Fruit fly (Drosophila melanogaster): ENCODE measurements around the gene CG16782.

The CG16782 gene

DNA sequence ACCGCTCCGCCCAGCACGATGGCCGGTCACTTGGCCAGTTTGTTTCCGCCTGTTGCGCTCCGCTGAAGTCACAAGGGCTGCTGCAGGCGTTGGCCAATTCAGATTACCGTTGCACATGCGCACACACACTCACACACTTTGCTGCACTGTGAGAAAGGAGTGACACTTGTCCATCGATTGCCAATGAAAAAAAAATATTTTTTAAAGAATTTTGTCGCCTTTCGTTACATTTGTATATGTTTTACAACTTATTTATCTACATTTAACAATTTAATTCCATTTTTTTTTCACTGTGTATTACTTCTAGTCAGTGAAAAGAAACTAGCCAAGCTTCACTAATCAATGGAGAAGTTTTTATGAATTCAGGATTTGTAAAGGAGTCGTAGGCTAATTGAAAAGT is 16.0 kb upstream of the CG16782 start (continued):
- TF ChIP-seq cg (GFP tag; optimal IDR thresholded peaks at IDR 0.05) = no peak
- peak; percentile 32 for TF ChIP-seq CG17829 (tag; optimal IDR thresholded peaks at IDR 0.05)
- no peak for TF ChIP-seq Rx (GFP tag; IDR thresholded peaks at IDR 0.05)
- peak; percentile 2 for TF ChIP-seq Atf-2 (GFP tag; optimal IDR thresholded peaks at IDR 0.05)
- TF ChIP-seq tx (GFP tag; optimal IDR thresholded peaks at IDR 0.05) = no peak
- TF ChIP-seq trem (tag; optimal IDR thresholded peaks at IDR 0.05) = peak; percentile 0
- peak; percentile 15; the same call in 1 of the 2 replicates for TF ChIP-seq CG9932 (GFP tag; IDR thresholded peaks at IDR 0.05)
- peak; percentile 22 to 24 for TF ChIP-seq dpn (GFP tag; optimal IDR thresholded peaks at IDR 0.05)
- TF ChIP-seq sima (GFP tag; optimal IDR thresholded peaks at IDR 0.05) = no peak
- TF ChIP-seq hth (optimal IDR thresholded peaks at IDR 0.05) = no peak
- TF ChIP-seq ERR (GFP tag; optimal IDR thresholded peaks at IDR 0.05) = no peak
- TF ChIP-seq CG11093 (GFP tag; IDR thresholded peaks at IDR 0.05) = no peak
- TF ChIP-seq CG13287 (GFP tag; IDR thresholded peaks at IDR 0.05; ENCODE audit: partially characterized antibody) = no peak
- no peak for TF ChIP-seq CG33213 (GFP tag; optimal IDR thresholded peaks at IDR 0.05)
- TF ChIP-seq MTF-1 (GFP tag; optimal IDR thresholded peaks at IDR 0.05; ENCODE audit: borderline replicate concordance) = no peak
- no peak for TF ChIP-seq aop (GFP tag; IDR thresholded peaks at IDR 0.05)
- no peak for TF ChIP-seq CG12769 (tag; optimal IDR thresholded peaks at IDR 0.05)
- TF ChIP-seq fu2 (GFP tag; optimal IDR thresholded peaks at IDR 0.05) = no peak
- TF ChIP-seq yki (optimal IDR thresholded peaks at IDR 0.05) = no peak
- no peak for TF ChIP-seq CG2129 (GFP tag; IDR thresholded peaks at IDR 0.05; ENCODE audit: partially characterized antibody)
- no peak for TF ChIP-seq lov (optimal IDR thresholded peaks at IDR 0.05)
- TF ChIP-seq lov (GFP tag; IDR thresholded peaks at IDR 0.05) = no peak
- no peak for TF ChIP-seq CG5953 (GFP tag; IDR thresholded peaks at IDR 0.05)
- no peak for TF ChIP-seq gsb-n (tag; optimal IDR thresholded peaks at IDR 0.05)
- no peak for TF ChIP-seq CG14860 (GFP tag; IDR thresholded peaks at IDR 0.05; ENCODE audit: partially characterized antibody)
- TF ChIP-seq cwo (GFP tag; optimal IDR thresholded peaks at IDR 0.05) = no peak
- no peak for TF ChIP-seq Usf (GFP tag; optimal IDR thresholded peaks at IDR 0.05)
- no peak for TF ChIP-seq kni (GFP tag; optimal IDR thresholded peaks at IDR 0.05)
- peak; percentile 6 for TF ChIP-seq pum (GFP tag; optimal IDR thresholded peaks at IDR 0.05)
- no peak for TF ChIP-seq Elba2 (GFP tag; optimal IDR thresholded peaks at IDR 0.05)
- TF ChIP-seq Pdp1 (GFP tag; optimal IDR thresholded peaks at IDR 0.05) = peak; percentile 18 to 36
- no peak for TF ChIP-seq Dip3 (GFP tag; optimal IDR thresholded peaks at IDR 0.05)
- 0 out of 2 replicates have a peak, but pooled peaks have one; percentile 34 for TF ChIP-seq sim (GFP tag; IDR thresholded peaks at IDR 0.05)
- peak; percentile 25 for TF ChIP-seq CG13424 (tag; optimal IDR thresholded peaks at IDR 0.05)
- TF ChIP-seq fd96Cb (tag; optimal IDR thresholded peaks at IDR 0.05) = peak; percentile 55
- no peak for TF ChIP-seq eve (GFP tag; optimal IDR thresholded peaks at IDR 0.05)
- peak; percentile 40 for TF ChIP-seq Oli (tag; optimal IDR thresholded peaks at IDR 0.05)
- TF ChIP-seq nerfin-2 (GFP tag; IDR thresholded peaks at IDR 0.05; ENCODE audit: partially characterized antibody) = no peak
- no peak for TF ChIP-seq CG9215 (GFP tag; IDR thresholded peaks at IDR 0.05)
- TF ChIP-seq eyg (GFP tag; optimal IDR thresholded peaks at IDR 0.05) = no peak
- 0 out of 3 replicates have a peak, but pooled peaks have one; percentile 17 for TF ChIP-seq B-H1 (GFP tag; IDR thresholded peaks at IDR 0.05)
- TF ChIP-seq CG9609 (GFP tag; optimal IDR thresholded peaks at IDR 0.05) = no peak
- TF ChIP-seq CG2199 (GFP tag; IDR thresholded peaks at IDR 0.05) = no peak
- TF ChIP-seq ken (GFP tag; IDR thresholded peaks at IDR 0.05) = 0 out of 3 replicates have a peak, but pooled peaks have one; percentile 15
- 0 out of 2 replicates have a peak, but pooled peaks have one; percentile 24 for TF ChIP-seq vvl (GFP tag; IDR thresholded peaks at IDR 0.05)
- no peak for TF ChIP-seq CG15601 (tag; optimal IDR thresholded peaks at IDR 0.05)
- TF ChIP-seq sens-2 (GFP tag; IDR thresholded peaks at IDR 0.05) = 0 out of 2 replicates have a peak, but pooled peaks have one; percentile 26
- no peak for TF ChIP-seq cas (GFP tag; IDR thresholded peaks at IDR 0.05)
- TF ChIP-seq CG3163 (GFP tag; optimal IDR thresholded peaks at IDR 0.05) = no peak
- TF ChIP-seq gfzf (GFP tag; optimal IDR thresholded peaks at IDR 0.05) = no peak
- no peak for TF ChIP-seq ab (GFP tag; optimal IDR thresholded peaks at IDR 0.05)
- TF ChIP-seq sd (tag; optimal IDR thresholded peaks at IDR 0.05) = no peak
